Worm (Caenorhabditis elegans) whole organism, young adult: ENCODE results near the gene C36B7.4.
A peak's percentile ranks its signal among the peaks of the same experiment; 100 is the strongest.

Experiments
- C06A6.2 ChIP-seq: fragments of 200-800 bp; sonication (Bioruptor generic); conservative IDR thresholded peaks from 2 replicates; pipeline ENCODE4 v1.3.6; 2022; ENCODE audit warnings: missing genetic modification characterization, missing compliant biosample characterization
- F23B12.7 ChIP-seq: sonication (generic microtip); optimal IDR thresholded peaks from 2 replicates; lab custom pipeline; 2017; ENCODE audit warnings: missing genetic modification characterization, mild to moderate bottlenecking, missing compliant biosample characterization, antibody characterized with exemption, moderate library complexity; ENCODE audit not compliant: insufficient read depth
- F33H1.4 ChIP-seq: fragments of 200-800 bp; sonication (Bioruptor generic); IDR thresholded peaks from 2 replicates; pipeline ENCODE4 v1.3.6; 2022; ENCODE audit warnings: missing genetic modification reagents, missing genetic modification characterization, missing compliant biosample characterization
- K11D2.4 ChIP-seq: fragments of 200-800 bp; sonication (Bioruptor generic); IDR thresholded peaks from 2 replicates; pipeline ENCODE4 v1.3.6; 2022; ENCODE audit warnings: missing genetic modification reagents, missing genetic modification characterization, missing compliant biosample characterization
- K12H6.12 ChIP-seq: fragments of 200-800 bp; sonication (Bioruptor generic); optimal IDR thresholded peaks from 2 replicates; lab custom pipeline; 2018; ENCODE audit warnings: mild to moderate bottlenecking, missing genetic modification characterization, missing compliant biosample characterization
- T07F8.4 ChIP-seq: sonication (generic microtip); optimal IDR thresholded peaks from 2 replicates; lab custom pipeline; 2016; ENCODE audit warnings: mild to moderate bottlenecking, missing genetic modification characterization, moderate library complexity, missing compliant biosample characterization
- Y53G8AR.9 ChIP-seq: fragments of 200-800 bp; sonication (Bioruptor generic); conservative IDR thresholded peaks from 2 replicates; pipeline ENCODE4 v1.3.6; 2022; ENCODE audit warnings: missing genetic modification reagents, missing genetic modification characterization, missing compliant biosample characterization
- Y56A3A.18 ChIP-seq: fragments of 200-800 bp; sonication (Bioruptor generic); IDR thresholded peaks from 2 replicates; pipeline ENCODE4 v1.3.6; 2022; ENCODE audit warnings: missing genetic modification reagents, missing genetic modification characterization, missing compliant biosample characterization
- Y67H2A.10 ChIP-seq: fragments of 200-800 bp; sonication (Bioruptor generic); conservative IDR thresholded peaks from 2 replicates; pipeline ENCODE4 v1.3.6; 2022; ENCODE audit warnings: missing genetic modification reagents, missing genetic modification characterization, missing compliant biosample characterization
- Y95B8A.8 ChIP-seq: fragments of 200-800 bp; sonication (Bioruptor generic); IDR thresholded peaks from 2 replicates; pipeline ENCODE4 v1.3.6; 2022; ENCODE audit warnings: missing genetic modification reagents, missing genetic modification characterization, missing compliant biosample characterization
- ZK185.1 ChIP-seq: sonication (generic microtip); optimal IDR thresholded peaks from 2 replicates; lab custom pipeline; 2016; ENCODE audit warnings: mild to moderate bottlenecking, missing genetic modification characterization, missing compliant biosample characterization; ENCODE audit not compliant: poor library complexity, severe bottlenecking
- akir-1 ChIP-seq: fragments of 200-800 bp; sonication (Bioruptor generic); optimal IDR thresholded peaks from 2 replicates; lab custom pipeline; 2018; ENCODE audit warnings: mild to moderate bottlenecking, missing genetic modification characterization, moderate library complexity, missing compliant biosample characterization
- aptf-3 ChIP-seq: fragments of 200-800 bp; sonication (Bioruptor generic); IDR thresholded peaks from 2 replicates; pipeline ENCODE4 v1.3.6; 2022; ENCODE audit warnings: missing genetic modification characterization, missing compliant biosample characterization
- atf-7 ChIP-seq: sonication (generic microtip); optimal IDR thresholded peaks from 2 replicates; lab custom pipeline; 2017; ENCODE audit warnings: mild to moderate bottlenecking, missing genetic modification characterization, missing compliant biosample characterization
- attf-3 ChIP-seq: fragments of 200-800 bp; sonication (Bioruptor generic); conservative IDR thresholded peaks from 2 replicates; pipeline ENCODE4 v1.3.6; 2022; ENCODE audit warnings: missing genetic modification reagents, missing genetic modification characterization, missing compliant biosample characterization
- attf-5 ChIP-seq: fragments of 200-800 bp; sonication (Bioruptor generic); optimal IDR thresholded peaks from 2 replicates; lab custom pipeline; 2018; ENCODE audit warnings: mild to moderate bottlenecking, missing genetic modification characterization, missing compliant biosample characterization
- bed-2 ChIP-seq: fragments of 200-800 bp; sonication (Bioruptor generic); IDR thresholded peaks from 2 replicates; pipeline ENCODE4 v1.3.6; 2022; ENCODE audit warnings: missing genetic modification reagents, missing genetic modification characterization, missing compliant biosample characterization
- ccch-3 ChIP-seq: fragments of 200-800 bp; sonication (Bioruptor generic); optimal IDR thresholded peaks from 2 replicates; lab custom pipeline; 2018; ENCODE audit warnings: mild to moderate bottlenecking, missing genetic modification characterization, missing compliant biosample characterization
- die-1 ChIP-seq: sonication (generic microtip); optimal IDR thresholded peaks from 2 replicates; lab custom pipeline; 2016; ENCODE audit warnings: missing genotype, mild to moderate bottlenecking, missing genetic modification characterization, missing compliant biosample characterization
- ekl-4 ChIP-seq: fragments of 200-800 bp; sonication (Bioruptor generic); IDR thresholded peaks from 2 replicates; pipeline ENCODE4 v1.3.6; 2022; ENCODE audit warnings: missing genetic modification reagents, missing genetic modification characterization, missing compliant biosample characterization
- hlh-26 ChIP-seq: fragments of 200-800 bp; sonication (Bioruptor generic); conservative IDR thresholded peaks from 2 replicates; pipeline ENCODE4 v1.3.6; 2022; ENCODE audit warnings: missing genetic modification reagents, missing genetic modification characterization, missing compliant biosample characterization
- hmg-1.2 ChIP-seq: fragments of 200-800 bp; sonication (Bioruptor generic); IDR thresholded peaks from 2 replicates; pipeline ENCODE4 v1.3.6; 2022; ENCODE audit warnings: missing genetic modification reagents, missing genetic modification characterization, missing compliant biosample characterization
- hmg-20 ChIP-seq: fragments of 200-800 bp; sonication (Bioruptor generic); IDR thresholded peaks from 2 replicates; pipeline ENCODE4 v1.3.6; 2022; ENCODE audit warnings: missing genetic modification reagents, missing genetic modification characterization, missing compliant biosample characterization
- let-526 ChIP-seq: fragments of 200-800 bp; sonication (Bioruptor generic); IDR thresholded peaks from 2 replicates; pipeline ENCODE4 v1.3.6; 2022; ENCODE audit warnings: missing genetic modification reagents, missing genetic modification characterization, missing compliant biosample characterization
- let-607 ChIP-seq, 2 experiments: fragments of 200-800 bp in 1 of 2; sonication (Bioruptor generic) in 1 of 2; sonication (generic microtip) in 1 of 2; optimal IDR thresholded peaks; 2 replicates each; lab custom pipeline; 2016 to 2018; ENCODE audit warnings: mild to moderate bottlenecking in 2 of 2, missing compliant biosample characterization in 2 of 2, missing genetic modification characterization in 2 of 2, moderate library complexity in 2 of 2, missing genotype in 1 of 2
- lin-26 ChIP-seq: fragments of 200-800 bp; sonication (Bioruptor generic); IDR thresholded peaks from 2 replicates; pipeline ENCODE4 v1.3.6; 2022; ENCODE audit warnings: missing genetic modification reagents, missing genetic modification characterization, missing compliant biosample characterization
- madf-3 ChIP-seq: fragments of 200-800 bp; sonication (Bioruptor generic); IDR thresholded peaks from 2 replicates; pipeline ENCODE4 v1.3.6; 2022; ENCODE audit warnings: missing genetic modification reagents, missing genetic modification characterization, missing compliant biosample characterization
- madf-6 ChIP-seq: fragments of 200-800 bp; sonication (Bioruptor generic); IDR thresholded peaks from 2 replicates; pipeline ENCODE4 v1.3.6; 2022; ENCODE audit warnings: missing genetic modification reagents, missing genetic modification characterization, missing compliant biosample characterization
- mel-28 ChIP-seq: sonication (generic microtip); optimal IDR thresholded peaks from 2 replicates; lab custom pipeline; 2016; ENCODE audit warnings: borderline replicate concordance, mild to moderate bottlenecking, missing genetic modification characterization, missing compliant biosample characterization
- nfyb-1 ChIP-seq: fragments of 200-800 bp; sonication (Bioruptor generic); IDR thresholded peaks from 2 replicates; pipeline ENCODE4 v1.3.6; 2022; ENCODE audit warnings: missing genetic modification reagents, missing genetic modification characterization, missing compliant biosample characterization
- nhr-80 ChIP-seq: sonication (generic microtip); optimal IDR thresholded peaks from 2 replicates; lab custom pipeline; 2016; ENCODE audit warnings: missing genetic modification characterization, missing compliant biosample characterization
- nhr-90 ChIP-seq: sonication (generic microtip); optimal IDR thresholded peaks from 2 replicates; lab custom pipeline; 2016; ENCODE audit warnings: missing genotype, mild to moderate bottlenecking, missing genetic modification characterization, missing compliant biosample characterization
- repo-1 ChIP-seq: sonication (generic microtip); optimal IDR thresholded peaks from 2 replicates; lab custom pipeline; 2017; ENCODE audit warnings: mild to moderate bottlenecking, missing genetic modification characterization, missing compliant biosample characterization
- sea-2 ChIP-seq: fragments of 200-800 bp; sonication (Bioruptor generic); IDR thresholded peaks from 2 replicates; pipeline ENCODE4 v1.3.6; 2022; ENCODE audit warnings: missing genetic modification characterization, missing compliant biosample characterization
- snpc-3.4 ChIP-seq: sonication (generic microtip); optimal IDR thresholded peaks from 2 replicates; lab custom pipeline; 2017; ENCODE audit warnings: missing genetic modification characterization, mild to moderate bottlenecking, missing compliant biosample characterization, antibody characterized with exemption, moderate library complexity, missing genotype, missing genetic modification reagents
- snpc-4 ChIP-seq, 5 experiments: fragments of 150-350 bp in 1 of 5; sonication (generic microtip) in 4 of 5; optimal IDR thresholded peaks; 2 replicates each; lab custom pipeline; 2014 to 2018; ENCODE audit warnings: missing genetic modification characterization in 5 of 5, missing biosample characterization in 3 of 5, antibody characterized with exemption in 2 of 5, mild to moderate bottlenecking in 2 of 5, missing compliant biosample characterization in 2 of 5, missing genotype in 2 of 5, moderate library complexity in 2 of 5, missing genetic modification reagents in 1 of 5
- somi-1 ChIP-seq: fragments of 200-800 bp; sonication (Bioruptor generic); optimal IDR thresholded peaks from 2 replicates; lab custom pipeline; 2018; ENCODE audit warnings: mild to moderate bottlenecking, missing genetic modification characterization, missing compliant biosample characterization
- sptf-2 ChIP-seq: fragments of 200-800 bp; sonication (Bioruptor generic); optimal IDR thresholded peaks from 2 replicates; lab custom pipeline; 2018; ENCODE audit warnings: mild to moderate bottlenecking, missing genetic modification characterization, missing compliant biosample characterization
- unc-62 ChIP-seq: fragments of 150-350 bp; optimal IDR thresholded peaks from 2 replicates; lab custom pipeline; 2014; ENCODE audit warnings: missing biosample characterization, missing genetic modification reagents, missing genetic modification characterization
- ztf-28 ChIP-seq: fragments of 200-800 bp; sonication (Bioruptor generic); IDR thresholded peaks from 2 replicates; pipeline ENCODE4 v1.3.6; 2022; ENCODE audit warnings: missing genetic modification reagents, missing genetic modification characterization, missing compliant biosample characterization

C36B7.4 gene

DNA sequence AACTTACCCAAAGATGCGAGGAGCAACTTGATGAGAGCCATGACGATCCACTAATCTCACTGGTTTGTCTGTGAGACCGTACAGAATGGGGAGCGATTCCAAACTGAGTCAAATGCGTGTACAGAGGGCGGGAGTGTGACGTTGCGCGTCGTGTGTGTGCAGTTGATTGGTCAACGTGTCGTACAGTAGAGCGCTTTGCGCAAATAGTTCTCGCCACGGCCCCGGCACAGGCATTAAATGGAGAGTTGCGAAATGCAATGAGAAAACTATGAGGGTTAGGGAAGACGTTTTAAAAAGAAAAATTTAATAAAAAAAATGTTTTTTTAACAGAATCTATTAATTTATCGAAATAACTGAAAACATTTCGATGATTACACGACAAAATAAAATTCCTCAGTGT is 17.4 kb downstream of the C36B7.4 start, which contains the start of gene pdi-6 (continued):
- peak; percentile 53; the same call in 1 of the 2 replicates for TF ChIP-seq Y56A3A.18 (GFP tag; lab: Robert Waterston, UW)
- 0 out of 2 replicates have a peak, but pooled peaks have one; percentile 22 for TF ChIP-seq lin-26
- TF ChIP-seq F33H1.4 (GFP tag; lab: Robert Waterston, UW): peak; percentile 16; the same call in 1 of the 2 replicates
- peak; percentile 100 for TF ChIP-seq nfyb-1 (GFP tag; lab: Robert Waterston, UW)
- TF ChIP-seq F23B12.7 (tag; lab: Kevin White, UChicago): peak; percentile 14
- TF ChIP-seq Y95B8A.8: no peak
- peak; percentile 87 for TF ChIP-seq K12H6.12 (tag; lab: Kevin White, UChicago)
- TF ChIP-seq ZK185.1 (tag; lab: Kevin White, UChicago): peak; percentile 79
- TF ChIP-seq aptf-3 (GFP tag; lab: Robert Waterston, UW): no peak
- peak; percentile 43 for TF ChIP-seq sptf-2
- 0 out of 2 replicates have a peak, but pooled peaks have one; percentile 4 for TF ChIP-seq hmg-20 (GFP tag; lab: Robert Waterston, UW)
- peak; percentile 16 for TF ChIP-seq ccch-3 (GFP tag; lab: Kevin White, UChicago)
- 0 out of 2 replicates have a peak, but pooled peaks have one; percentile 52 for TF ChIP-seq ztf-28
- TF ChIP-seq mel-28 (tag; lab: Kevin White, UChicago): no peak
- 0 out of 2 replicates have a peak, but pooled peaks have one; percentile 14 for TF ChIP-seq Y67H2A.10 (GFP tag; lab: Robert Waterston, UW)
- TF ChIP-seq nhr-90 (tag; lab: Kevin White, UChicago): peak; percentile 43
- peak; percentile 20; the same call in 1 of the 2 replicates for TF ChIP-seq ekl-4
- TF ChIP-seq let-607 (tag; optimal IDR thresholded peaks at IDR 0.05; lab: Kevin White, UChicago): peak; percentile 95
- 0 out of 2 replicates have a peak, but pooled peaks have one; percentile 10 for TF ChIP-seq attf-3 (GFP tag; lab: Robert Waterston, UW)
- peak; percentile 52 for TF ChIP-seq atf-7 (tag; lab: Kevin White, UChicago)
- no peak for TF ChIP-seq unc-62 (GFP tag; lab: Kevin White, UChicago)
- TF ChIP-seq let-526: peak; percentile 86
- peak; percentile 84 for TF ChIP-seq K11D2.4
- TF ChIP-seq attf-5: peak; percentile 92
- peak; percentile 50 for TF ChIP-seq somi-1 (GFP tag; lab: Kevin White, UChicago)
- TF ChIP-seq hmg-1.2 (GFP tag; lab: Robert Waterston, UW): peak; percentile 62; the same call in 1 of the 2 replicates
- TF ChIP-seq akir-1 (GFP tag; lab: Kevin White, UChicago): peak; percentile 30
- no peak for TF ChIP-seq die-1 (tag; lab: Kevin White, UChicago)
- TF ChIP-seq madf-6 (GFP tag; lab: Robert Waterston, UW): no peak
- TF ChIP-seq Y53G8AR.9: peak; percentile 71
- TF ChIP-seq sea-2 (GFP tag; lab: Robert Waterston, UW): no peak
- TF ChIP-seq bed-2 (GFP tag; lab: Robert Waterston, UW): 0 out of 2 replicates have a peak, but pooled peaks have one; percentile 16
- no peak for TF ChIP-seq snpc-4 (GFP tag; optimal IDR thresholded peaks at IDR 0.05; lab: Kevin White, UChicago)
- TF ChIP-seq snpc-4 (tag; optimal IDR thresholded peaks at IDR 0.05; lab: Kevin White, UChicago): peak in 1 of 4 experiments; percentile 64
- TF ChIP-seq T07F8.4 (tag; lab: Kevin White, UChicago): no peak
- peak; percentile 68 for TF ChIP-seq C06A6.2 (GFP tag; lab: Robert Waterston, UW)
- no peak for TF ChIP-seq snpc-3.4 (tag; lab: Kevin White, UChicago)
- no peak for TF ChIP-seq repo-1 (tag; lab: Kevin White, UChicago)
- no peak for TF ChIP-seq hlh-26 (GFP tag; lab: Robert Waterston, UW)
- TF ChIP-seq madf-3 (GFP tag; lab: Robert Waterston, UW): 0 out of 2 replicates have a peak, but pooled peaks have one; percentile 30
- peak; percentile 96 for TF ChIP-seq nhr-80 (tag; lab: Kevin White, UChicago)
